Worm (Caenorhabditis elegans) whole organism, L1 larva: ENCODE data around the gene tag-293.

Experiments
- dpl-1 ChIP-seq, 3 experiments: fragments of 150-350 bp in 2 of 3; sonication (generic microtip) in 1 of 3; optimal IDR thresholded peaks; 2 replicates each; lab custom pipeline; 2014 to 2017; ENCODE audit warnings: missing biosample characterization in 3 of 3, missing genetic modification characterization in 3 of 3, missing genetic modification reagents in 3 of 3
- dsc-1 ChIP-seq: sonication (generic microtip); optimal IDR thresholded peaks from 2 replicates; lab custom pipeline; 2016; ENCODE audit warnings: mild to moderate bottlenecking, missing genetic modification characterization, missing compliant biosample characterization
- lin-35 ChIP-seq, 2 experiments: fragments of 150-350 bp; optimal IDR thresholded peaks; 2 replicates each; lab custom pipeline; 2014; ENCODE audit warnings: missing biosample characterization in 2 of 2, missing genetic modification characterization in 2 of 2, missing genetic modification reagents in 2 of 2
- nhr-11 ChIP-seq: fragments of 150-350 bp; optimal IDR thresholded peaks from 2 replicates; lab custom pipeline; 2014; ENCODE audit warnings: missing biosample characterization, missing genetic modification characterization
- nhr-84 ChIP-seq: sonication (generic microtip); optimal IDR thresholded peaks from 2 replicates; lab custom pipeline; 2017; ENCODE audit warnings: missing biosample characterization, missing genetic modification characterization
- unc-30 ChIP-seq: sonication (generic microtip); optimal IDR thresholded peaks from 2 replicates; lab custom pipeline; 2017; ENCODE audit warnings: missing biosample characterization, missing genetic modification characterization
- unc-62 ChIP-seq: fragments of 150-350 bp; optimal IDR thresholded peaks from 2 replicates; lab custom pipeline; 2014; ENCODE audit warnings: missing biosample characterization, missing genetic modification reagents, missing genetic modification characterization
- zag-1 ChIP-seq: fragments of 150-350 bp; optimal IDR thresholded peaks from 2 replicates; lab custom pipeline; 2014; ENCODE audit warnings: missing biosample characterization, missing genetic modification characterization

DNA sequence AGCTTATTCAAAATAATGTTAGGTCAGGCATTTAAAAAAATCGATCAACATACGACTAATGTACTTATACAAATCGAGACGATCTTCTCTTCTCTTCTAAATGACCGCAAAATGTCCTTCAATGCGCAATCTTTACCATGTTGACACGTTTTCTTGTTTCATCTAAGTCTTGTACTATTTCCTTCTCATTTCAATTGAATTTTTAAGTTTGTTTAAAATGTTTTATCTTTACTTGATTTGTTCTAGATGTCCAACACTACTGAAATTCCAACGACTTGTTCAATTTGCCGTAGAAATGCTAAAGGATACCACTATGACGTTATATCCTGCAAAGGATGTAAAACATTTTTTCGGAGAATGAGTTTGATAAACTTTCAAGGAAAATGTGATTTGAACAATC is 13.4 kb downstream of the tag-293 start, which contains the start of the genes nhr-263 and nhr-148:
- TF ChIP-seq unc-30 (no peak), nhr-11 (no peak), zag-1 (tag; lab: Kevin White, UChicago) (no peak), lin-35 (GFP tag; optimal IDR thresholded peaks at IDR 0.05; lab: Kevin White, UChicago) (no peak), unc-62 (GFP tag; lab: Kevin White, UChicago) (no peak), nhr-84 (tag; lab: Kevin White, UChicago) (no peak), dpl-1 (GFP tag; optimal IDR thresholded peaks at IDR 0.05; lab: Kevin White, UChicago) (no peak), dsc-1 (tag; lab: Kevin White, UChicago) (no peak)
